Fruit fly (Drosophila melanogaster) whole organism, wandering third instar larva: ENCODE measurements around the gene CG6966.
A peak's percentile ranks its signal among the peaks of the same experiment; 100 is the strongest.

Source experiments
- Abd-B ChIP-seq: fragments of >200 bp; optimal IDR thresholded peaks from 2 replicates; lab custom pipeline; 2017; ENCODE audit warnings: missing biosample characterization, missing genetic modification characterization
- CG32264 ChIP-seq: fragments of 200-800 bp; sonication (Bioruptor generic); optimal IDR thresholded peaks from 2 replicates; lab custom pipeline; 2016; ENCODE audit warnings: missing biosample characterization, missing genetic modification characterization
- CG9705 ChIP-seq: fragments of 200-800 bp; sonication (Bioruptor generic); optimal IDR thresholded peaks from 2 replicates; lab custom pipeline; 2018; ENCODE audit warnings: missing biosample characterization, mild to moderate bottlenecking, missing genetic modification characterization
- CrebA ChIP-seq: fragments of 200-800 bp; sonication (Bioruptor generic); optimal IDR thresholded peaks from 2 replicates; lab custom pipeline; 2016; ENCODE audit warnings: missing biosample characterization, mild to moderate bottlenecking, missing genetic modification characterization, borderline replicate concordance
- Dfd ChIP-seq: fragments of >200 bp; optimal IDR thresholded peaks from 2 replicates; lab custom pipeline; 2017; ENCODE audit warnings: missing biosample characterization, missing genetic modification characterization
- Dif ChIP-seq: fragments of 200-275, 200-300 bp; sonication (Bioruptor generic); optimal IDR thresholded peaks from 2 replicates; lab custom pipeline; 2018; ENCODE audit warnings: missing biosample characterization, missing genetic modification characterization; ENCODE audit not compliant: partially characterized antibody
- GATAd ChIP-seq: sonication (Bioruptor generic); optimal IDR thresholded peaks from 2 replicates; lab custom pipeline; 2016; ENCODE audit warnings: missing biosample characterization, missing genetic modification characterization
- HLH106 ChIP-seq: fragments of 200-800 bp; optimal IDR thresholded peaks from 3 replicates; lab custom pipeline; 2019; ENCODE audit warnings: missing biosample characterization, mild to moderate bottlenecking, missing genetic modification characterization, moderate library complexity
- Hnf4 ChIP-seq: fragments of 200-800 bp; sonication (Bioruptor generic); optimal IDR thresholded peaks from 2 replicates; lab custom pipeline; 2016; ENCODE audit warnings: missing biosample characterization, mild to moderate bottlenecking, missing genetic modification characterization
- Hr78 ChIP-seq: fragments of >200 bp; optimal IDR thresholded peaks from 2 replicates; lab custom pipeline; 2017; ENCODE audit warnings: missing biosample characterization, missing genetic modification characterization
- Hr83 ChIP-seq: fragments of 200-300 bp; sonication (Bioruptor generic); optimal IDR thresholded peaks from 2 replicates; lab custom pipeline; 2016; ENCODE audit warnings: missing biosample characterization, mild to moderate bottlenecking, missing genetic modification characterization, moderate library complexity; ENCODE audit not compliant: poor library complexity, severe bottlenecking
- Jra ChIP-seq: sonication (Bioruptor generic); optimal IDR thresholded peaks from 2 replicates; lab custom pipeline; 2016; ENCODE audit warnings: missing biosample characterization, missing genetic modification characterization
- Mio ChIP-seq: sonication (Bioruptor generic); optimal IDR thresholded peaks from 2 replicates; lab custom pipeline; 2016; ENCODE audit warnings: missing biosample characterization, missing genetic modification characterization
- Myc ChIP-seq: fragments of >200 bp; optimal IDR thresholded peaks from 2 replicates; lab custom pipeline; 2017
- N ChIP-seq: fragments of >200 bp; optimal IDR thresholded peaks from 2 replicates; lab custom pipeline; 2018; ENCODE audit warnings: missing biosample characterization, missing external identifiers, missing genetic modification characterization
- OdsH ChIP-seq: fragments of 200-800 bp; sonication (Bioruptor generic); optimal IDR thresholded peaks from 2 replicates; lab custom pipeline; 2016; ENCODE audit warnings: missing biosample characterization, mild to moderate bottlenecking, missing genetic modification characterization
- Rel ChIP-seq, 2 experiments: fragments of 200-800 bp; sonication (Bioruptor generic) in 1 of 2; optimal IDR thresholded peaks; 2 replicates in 1 of 2; 3 replicates in 1 of 2; lab custom pipeline; 2016 to 2019; ENCODE audit warnings: mild to moderate bottlenecking in 2 of 2, missing biosample characterization in 2 of 2, missing genetic modification characterization in 2 of 2, moderate library complexity in 1 of 2
- Sp1 ChIP-seq: fragments of 200-800 bp; sonication (Bioruptor generic); optimal IDR thresholded peaks from 3 replicates; lab custom pipeline; 2019; ENCODE audit warnings: missing biosample characterization, mild to moderate bottlenecking, missing genetic modification characterization, moderate library complexity
- Vsx2 ChIP-seq: fragments of 200-300, 225-300 bp; sonication (Bioruptor generic); optimal IDR thresholded peaks from 2 replicates; lab custom pipeline; 2018; ENCODE audit warnings: missing biosample characterization, missing genetic modification characterization; ENCODE audit not compliant: partially characterized antibody
- br ChIP-seq: fragments of 200-800 bp; sonication (Bioruptor generic); optimal IDR thresholded peaks from 2 replicates; lab custom pipeline; 2016; ENCODE audit warnings: missing biosample characterization, missing genetic modification characterization
- brk ChIP-seq: fragments of 200-800 bp; sonication (Bioruptor generic); optimal IDR thresholded peaks from 2 replicates; lab custom pipeline; 2016; ENCODE audit warnings: missing biosample characterization, mild to moderate bottlenecking, missing genetic modification characterization
- dl ChIP-seq, 2 experiments: fragments of 175-275, 200-275 bp in 1 of 2; fragments of 200-275 bp in 1 of 2; sonication (Bioruptor generic); optimal IDR thresholded peaks; lab custom pipeline; 2018; ENCODE audit warnings: mild to moderate bottlenecking in 2 of 2, missing biosample characterization in 2 of 2, missing genetic modification characterization in 2 of 2, moderate library complexity in 2 of 2; ENCODE audit not compliant: partially characterized antibody in 2 of 2, insufficient read depth in 1 of 2
- dmrt93B ChIP-seq: fragments of 200-800 bp; sonication (Bioruptor generic); optimal IDR thresholded peaks from 2 replicates; lab custom pipeline; 2018; ENCODE audit warnings: missing biosample characterization, mild to moderate bottlenecking, missing genetic modification characterization
- dsf ChIP-seq: sonication (Bioruptor generic); optimal IDR thresholded peaks from 2 replicates; lab custom pipeline; 2016; ENCODE audit warnings: missing biosample characterization, missing genetic modification characterization, borderline replicate concordance
- ey ChIP-seq: fragments of 200-800 bp; sonication (Bioruptor generic); optimal IDR thresholded peaks from 2 replicates; lab custom pipeline; 2016; ENCODE audit warnings: missing biosample characterization, missing genetic modification characterization
- foxo ChIP-seq, 2 experiments: fragments of 200-800 bp; sonication (Bioruptor generic); optimal IDR thresholded peaks; 2 replicates in 1 of 2; 3 replicates in 1 of 2; lab custom pipeline; 2016 to 2017; ENCODE audit warnings: missing biosample characterization in 2 of 2, missing genetic modification characterization in 2 of 2
- fru ChIP-seq: fragments of 200-800 bp; sonication (Bioruptor generic); optimal IDR thresholded peaks from 3 replicates; lab custom pipeline; 2016; ENCODE audit warnings: missing biosample characterization, mild to moderate bottlenecking, missing genetic modification characterization
- h ChIP-seq: fragments of 200-800 bp; sonication (Bioruptor generic); optimal IDR thresholded peaks from 3 replicates; lab custom pipeline; 2016; ENCODE audit warnings: missing biosample characterization, mild to moderate bottlenecking, missing genetic modification characterization
- jim ChIP-seq: fragments of 175-275, 200-325 bp; sonication (Bioruptor generic); optimal IDR thresholded peaks from 2 replicates; lab custom pipeline; 2016; ENCODE audit warnings: missing biosample characterization, mild to moderate bottlenecking, missing genetic modification characterization
- lola ChIP-seq: fragments of >200 bp; optimal IDR thresholded peaks from 2 replicates; lab custom pipeline; 2017; ENCODE audit warnings: missing biosample characterization, missing genetic modification characterization
- pan ChIP-seq: fragments of >200 bp; optimal IDR thresholded peaks from 2 replicates; lab custom pipeline; 2017
- psq ChIP-seq: fragments of 200-800 bp; sonication (Bioruptor generic); optimal IDR thresholded peaks from 3 replicates; lab custom pipeline; 2017; ENCODE audit warnings: missing biosample characterization, mild to moderate bottlenecking, missing genetic modification characterization, moderate library complexity
- rgr ChIP-seq: fragments of 200-800 bp; sonication (Bioruptor generic); optimal IDR thresholded peaks from 3 replicates; lab custom pipeline; 2016; ENCODE audit warnings: missing biosample characterization, mild to moderate bottlenecking, missing genetic modification characterization
- sage ChIP-seq: fragments of 200-800 bp; sonication (Bioruptor generic); optimal IDR thresholded peaks from 2 replicates; lab custom pipeline; 2016; ENCODE audit warnings: missing biosample characterization, mild to moderate bottlenecking, missing genetic modification characterization
- sv ChIP-seq: fragments of 200-800 bp; sonication (Bioruptor generic); optimal IDR thresholded peaks from 3 replicates; lab custom pipeline; 2016; ENCODE audit warnings: missing biosample characterization, missing genetic modification characterization
- tai ChIP-seq: sonication (Bioruptor generic); optimal IDR thresholded peaks from 2 replicates; lab custom pipeline; 2016; ENCODE audit warnings: missing biosample characterization, missing genetic modification characterization
- usp ChIP-seq: fragments of >200 bp; optimal IDR thresholded peaks from 2 replicates; lab custom pipeline; 2017; ENCODE audit warnings: missing biosample characterization, missing genetic modification characterization
- woc ChIP-seq: sonication (Bioruptor generic); optimal IDR thresholded peaks from 2 replicates; lab custom pipeline; 2016; ENCODE audit warnings: missing biosample characterization, mild to moderate bottlenecking, missing genetic modification characterization

CG6966 gene

DNA sequence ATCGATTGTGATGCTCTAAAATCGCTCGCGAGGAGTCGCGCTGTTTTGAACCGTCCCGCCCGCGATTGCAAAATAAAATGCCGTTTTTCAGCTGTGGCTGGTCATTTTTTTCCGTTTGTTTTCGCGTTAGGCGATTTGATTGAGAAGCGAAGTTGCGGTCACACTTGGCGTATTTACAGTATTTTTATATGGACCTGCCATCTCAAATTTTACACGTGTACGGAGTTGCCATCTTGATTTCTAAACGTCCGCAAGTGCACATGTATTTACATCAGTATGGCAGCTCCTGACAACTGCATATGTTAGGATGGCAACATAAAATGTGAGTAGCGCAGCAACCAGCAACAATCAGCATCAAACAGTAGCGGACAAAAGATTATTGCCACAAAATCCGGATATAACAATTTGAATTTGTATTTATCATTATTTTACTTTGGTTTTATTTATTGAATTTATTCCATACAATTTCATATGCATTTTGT, at the start of gene CG6966:
TSS of gene CG6966 (minus strand) at position 82 of the 482 bp plus-strand sequence.
- no peak for TF ChIP-seq tai (GFP tag; lab: Kevin White, UChicago)
- peak; percentile 77 for TF ChIP-seq OdsH
- peak; percentile 75 for TF ChIP-seq Sp1 (GFP tag; lab: Kevin White, UChicago)
- peak; percentile 14 to 90 for TF ChIP-seq foxo (GFP tag; optimal IDR thresholded peaks at IDR 0.05; lab: Kevin White, UChicago)
- no peak for TF ChIP-seq usp (GFP tag; lab: Kevin White, UChicago)
- TF ChIP-seq pan (lab: Kevin White, UChicago) = no peak
- peak; percentile 60 for TF ChIP-seq sage
- TF ChIP-seq HLH106 (tag; lab: Kevin White, UChicago) = peak; percentile 82
- TF ChIP-seq lola (GFP tag; lab: Kevin White, UChicago) = no peak
- TF ChIP-seq rgr (GFP tag; lab: Kevin White, UChicago) = peak; percentile 95
- TF ChIP-seq Myc (lab: Kevin White, UChicago) = peak; percentile 63
- TF ChIP-seq psq = peak; percentile 50
- TF ChIP-seq CG32264 (GFP tag; lab: Kevin White, UChicago) = peak; percentile 53
- TF ChIP-seq dsf = peak; percentile 60
- peak; percentile 75 for TF ChIP-seq Vsx2 (GFP tag; lab: Kevin White, UChicago)
- TF ChIP-seq fru (GFP tag; lab: Kevin White, UChicago) = peak; percentile 85
- peak; percentile 3 to 73 for TF ChIP-seq dl (GFP tag; optimal IDR thresholded peaks at IDR 0.05; lab: Kevin White, UChicago; ENCODE audit: insufficient read depth in 1 of 2, partially characterized antibody in 2 of 2)
- TF ChIP-seq Mio (GFP tag; lab: Kevin White, UChicago) = peak; percentile 79
- peak; percentile 96 for TF ChIP-seq sv (GFP tag; lab: Kevin White, UChicago)
- TF ChIP-seq ey = peak; percentile 78
- TF ChIP-seq Dfd (GFP tag; lab: Kevin White, UChicago) = no peak
- peak; percentile 81 for TF ChIP-seq br (GFP tag; lab: Kevin White, UChicago)
- TF ChIP-seq Jra (GFP tag; lab: Kevin White, UChicago) = peak; percentile 72
- TF ChIP-seq dmrt93B (GFP tag; lab: Kevin White, UChicago) = peak; percentile 95
- no peak for TF ChIP-seq woc (GFP tag; lab: Kevin White, UChicago)
- TF ChIP-seq N (GFP tag; lab: Kevin White, UChicago) = no peak
- TF ChIP-seq jim (GFP tag; lab: Kevin White, UChicago) = peak; percentile 25
- no peak for TF ChIP-seq Hr78 (GFP tag; lab: Kevin White, UChicago)
- peak; percentile 86 for TF ChIP-seq Hr83 (GFP tag; lab: Kevin White, UChicago)
- peak; percentile 85 for TF ChIP-seq GATAd (GFP tag; lab: Kevin White, UChicago)
- peak; percentile 93 for TF ChIP-seq CG9705 (GFP tag; lab: Kevin White, UChicago)
- no peak for TF ChIP-seq CrebA (GFP tag; lab: Kevin White, UChicago)
- TF ChIP-seq h (GFP tag; lab: Kevin White, UChicago) = peak; percentile 88
- TF ChIP-seq Hnf4 (GFP tag; lab: Kevin White, UChicago) = peak; percentile 91
- no peak for TF ChIP-seq Abd-B (GFP tag; lab: Kevin White, UChicago)
- TF ChIP-seq Dif (GFP tag; lab: Kevin White, UChicago) = peak; percentile 98
- TF ChIP-seq brk (GFP tag; lab: Kevin White, UChicago) = peak; percentile 70
- TF ChIP-seq Rel (GFP tag; optimal IDR thresholded peaks at IDR 0.05; lab: Kevin White, UChicago) = no peak
- TF ChIP-seq Rel (tag; optimal IDR thresholded peaks at IDR 0.05; lab: Kevin White, UChicago) = peak; percentile 67

DNA sequence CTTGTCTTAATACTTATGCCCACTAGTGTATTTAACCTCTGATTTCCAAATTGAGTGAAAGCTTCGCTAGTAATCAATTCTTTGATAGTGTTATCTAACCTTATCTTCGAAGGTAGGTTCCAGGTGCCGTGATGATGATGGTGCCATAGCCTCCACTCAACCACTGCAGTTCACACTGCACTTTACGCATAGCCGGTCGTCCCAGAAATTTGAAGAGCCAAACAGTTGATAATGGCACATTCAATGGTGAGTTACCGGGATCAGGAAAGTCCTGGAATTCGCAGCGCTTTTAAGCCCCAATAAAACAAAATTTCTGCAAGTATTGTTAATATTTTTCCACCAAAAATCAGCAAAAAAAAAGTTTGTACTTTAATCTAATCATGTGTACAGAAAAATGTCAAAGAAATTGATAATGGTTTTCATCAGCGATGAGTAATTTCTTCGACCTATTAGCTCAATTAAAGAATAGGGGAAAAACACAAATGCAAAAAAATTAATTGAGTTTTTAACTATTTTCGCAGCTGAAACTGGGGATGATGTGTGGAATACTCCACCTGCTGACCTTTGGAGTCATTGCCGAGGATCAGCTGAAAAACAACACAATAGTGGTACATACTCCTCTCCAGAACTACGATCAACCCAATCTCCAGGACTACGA, 44.5 kb upstream of the CG6966 start, which contains the start of gene CG3987:
TSS of gene CG3987 (plus strand) at position 143 of the 658 bp plus-strand sequence.
- TF ChIP-seq Abd-B (GFP tag; lab: Kevin White, UChicago) (no peak), Dif (GFP tag; lab: Kevin White, UChicago) (peak; percentile 62), dmrt93B (GFP tag; lab: Kevin White, UChicago) (no peak), CrebA (GFP tag; lab: Kevin White, UChicago) (no peak), Hr83 (GFP tag; lab: Kevin White, UChicago) (no peak), OdsH (no peak), woc (GFP tag; lab: Kevin White, UChicago) (no peak), Jra (GFP tag; lab: Kevin White, UChicago) (no peak), GATAd (GFP tag; lab: Kevin White, UChicago) (no peak), usp (GFP tag; lab: Kevin White, UChicago) (no peak), N (GFP tag; lab: Kevin White, UChicago) (no peak), sv (GFP tag; lab: Kevin White, UChicago) (no peak), pan (lab: Kevin White, UChicago) (no peak), CG32264 (GFP tag; lab: Kevin White, UChicago) (no peak), brk (GFP tag; lab: Kevin White, UChicago) (no peak), Vsx2 (GFP tag; lab: Kevin White, UChicago) (peak; percentile 58), ey (no peak), CG9705 (GFP tag; lab: Kevin White, UChicago) (no peak), Rel (GFP tag; optimal IDR thresholded peaks at IDR 0.05; lab: Kevin White, UChicago) (no peak), Rel (tag; optimal IDR thresholded peaks at IDR 0.05; lab: Kevin White, UChicago) (peak; percentile 98), jim (GFP tag; lab: Kevin White, UChicago) (no peak), Dfd (GFP tag; lab: Kevin White, UChicago) (no peak), foxo (GFP tag; optimal IDR thresholded peaks at IDR 0.05; lab: Kevin White, UChicago) (no peak), rgr (GFP tag; lab: Kevin White, UChicago) (no peak)
